Worm (Caenorhabditis elegans) whole organism, L2 larva: Measurements from ENCODE around the gene ZK897.10.
A peak's percentile ranks its signal among the peaks of the same experiment; 100 is the strongest.

Experiments used
- F13H6.1 ChIP-seq: sonication (generic microtip); optimal IDR thresholded peaks from 2 replicates; lab custom pipeline; 2016; ENCODE audit warnings: missing genetic modification characterization, missing compliant biosample characterization
- R02D3.7 ChIP-seq: fragments of 150-350 bp; optimal IDR thresholded peaks from 2 replicates; lab custom pipeline; 2014; ENCODE audit warnings: missing biosample characterization, missing genetic modification characterization
- Y55F3AM.14 ChIP-seq: fragments of 200-800 bp; sonication (Bioruptor generic); optimal IDR thresholded peaks from 2 replicates; lab custom pipeline; 2018; ENCODE audit warnings: mild to moderate bottlenecking, missing genetic modification characterization, missing compliant biosample characterization
- ZK546.5 ChIP-seq: sonication (generic microtip); optimal IDR thresholded peaks from 2 replicates; lab custom pipeline; 2017; ENCODE audit warnings: missing biosample characterization, missing genetic modification characterization
- alr-1 ChIP-seq: fragments of 150-350 bp; optimal IDR thresholded peaks from 2 replicates; lab custom pipeline; 2014; ENCODE audit warnings: missing biosample characterization, missing genetic modification characterization
- aly-2 ChIP-seq: fragments of 150-350 bp; optimal IDR thresholded peaks from 2 replicates; lab custom pipeline; 2014; ENCODE audit warnings: missing biosample characterization, missing genetic modification characterization
- ama-1 ChIP-seq: fragments of 150-350 bp; optimal IDR thresholded peaks from 2 replicates; lab custom pipeline; 2018; ENCODE audit warnings: inconsistent platforms
- blmp-1 ChIP-seq: sonication (generic microtip); optimal IDR thresholded peaks from 2 replicates; lab custom pipeline; 2017; ENCODE audit warnings: missing genetic modification characterization, mild to moderate bottlenecking, missing compliant biosample characterization, antibody characterized with exemption, moderate library complexity; ENCODE audit not compliant: insufficient read depth
- ceh-16 ChIP-seq: fragments of 150-350 bp; optimal IDR thresholded peaks from 2 replicates; lab custom pipeline; 2014; ENCODE audit warnings: missing biosample characterization, missing genetic modification characterization
- ceh-82 ChIP-seq: fragments of 150-350 bp; optimal IDR thresholded peaks from 2 replicates; lab custom pipeline; 2014; ENCODE audit warnings: missing biosample characterization, missing genetic modification characterization
- crh-2 ChIP-seq: sonication (generic microtip); optimal IDR thresholded peaks from 2 replicates; lab custom pipeline; 2017; ENCODE audit warnings: missing biosample characterization, missing genetic modification characterization
- egl-27 ChIP-seq: sonication (generic microtip); optimal IDR thresholded peaks from 3 replicates; lab custom pipeline; 2017; ENCODE audit warnings: missing biosample characterization, missing genetic modification reagents, missing genetic modification characterization
- elt-3 ChIP-seq: sonication (generic microtip); optimal IDR thresholded peaks from 2 replicates; lab custom pipeline; 2017; ENCODE audit warnings: missing biosample characterization, missing genetic modification characterization
- fos-1 ChIP-seq: fragments of 150-350 bp; optimal IDR thresholded peaks from 2 replicates; lab custom pipeline; 2014; ENCODE audit warnings: missing biosample characterization, missing genetic modification characterization
- lin-13 ChIP-seq: fragments of 150-350 bp; optimal IDR thresholded peaks from 2 replicates; lab custom pipeline; 2014; ENCODE audit warnings: missing biosample characterization, missing genetic modification reagents, missing genetic modification characterization
- lsy-2 ChIP-seq, 2 experiments: fragments of 150-350 bp in 1 of 2; sonication (generic microtip) in 1 of 2; optimal IDR thresholded peaks; 2 replicates each; lab custom pipeline; 2014 to 2017; ENCODE audit warnings: missing biosample characterization in 2 of 2, missing genetic modification characterization in 2 of 2
- mab-5 ChIP-seq: fragments of 150-350 bp; optimal IDR thresholded peaks from 2 replicates; lab custom pipeline; 2014; ENCODE audit warnings: missing biosample characterization, missing genetic modification characterization
- mbf-1 ChIP-seq: sonication (generic microtip); optimal IDR thresholded peaks from 2 replicates; lab custom pipeline; 2017; ENCODE audit warnings: missing biosample characterization, missing genetic modification characterization
- mdl-1 ChIP-seq, 2 experiments: fragments of 150-350 bp in 1 of 2; sonication (generic microtip) in 1 of 2; optimal IDR thresholded peaks; 2 replicates each; lab custom pipeline; 2017; ENCODE audit warnings: missing biosample characterization in 2 of 2, missing genetic modification characterization in 2 of 2
- nhr-10 ChIP-seq: sonication (generic microtip); optimal IDR thresholded peaks from 2 replicates; lab custom pipeline; 2017; ENCODE audit warnings: missing biosample characterization, missing genetic modification characterization
- nhr-12 ChIP-seq: fragments of 150-350 bp; optimal IDR thresholded peaks from 2 replicates; lab custom pipeline; 2014; ENCODE audit warnings: missing biosample characterization, missing genetic modification characterization
- nhr-237 ChIP-seq: fragments of 150-350 bp; optimal IDR thresholded peaks from 2 replicates; lab custom pipeline; 2014; ENCODE audit warnings: missing biosample characterization, missing genetic modification characterization
- nhr-25 ChIP-seq: fragments of 150-350 bp; sonication (generic microtip); optimal IDR thresholded peaks from 3 replicates; lab custom pipeline; 2014; ENCODE audit warnings: missing biosample characterization, missing genetic modification characterization
- nhr-6 ChIP-seq: fragments of 150-350 bp; optimal IDR thresholded peaks from 2 replicates; lab custom pipeline; 2014; ENCODE audit warnings: missing biosample characterization, missing genetic modification characterization
- sem-4 ChIP-seq: fragments of 150-350 bp; optimal IDR thresholded peaks from 2 replicates; lab custom pipeline; 2014; ENCODE audit warnings: missing biosample characterization, missing genetic modification reagents, missing genetic modification characterization
- skn-1 ChIP-seq: sonication (generic microtip); optimal IDR thresholded peaks from 2 replicates; lab custom pipeline; 2017; ENCODE audit warnings: missing biosample characterization, missing genetic modification characterization
- sma-9 ChIP-seq, 2 experiments: fragments of 150-350 bp in 1 of 2; sonication (generic microtip) in 1 of 2; optimal IDR thresholded peaks; 2 replicates each; lab custom pipeline; 2014 to 2016; ENCODE audit warnings: missing genetic modification characterization in 2 of 2, mild to moderate bottlenecking in 1 of 2, missing biosample characterization in 1 of 2, missing compliant biosample characterization in 1 of 2, missing genetic modification reagents in 1 of 2, moderate library complexity in 1 of 2
- snpc-4 ChIP-seq: fragments of 150-350 bp; optimal IDR thresholded peaks from 2 replicates; lab custom pipeline; 2014; ENCODE audit warnings: missing biosample characterization, missing genetic modification characterization
- unc-39 ChIP-seq: fragments of 150-350 bp; optimal IDR thresholded peaks from 2 replicates; lab custom pipeline; 2014; ENCODE audit warnings: missing biosample characterization, missing genetic modification characterization
- unc-62 ChIP-seq: fragments of 150-350 bp; optimal IDR thresholded peaks from 2 replicates; lab custom pipeline; 2014; ENCODE audit warnings: missing biosample characterization, missing genetic modification reagents, missing genetic modification characterization
- ztf-1 ChIP-seq: fragments of 200-800 bp; sonication (Bioruptor generic); conservative IDR thresholded peaks from 2 replicates; pipeline ENCODE4 v1.3.6; 2022; ENCODE audit warnings: missing genetic modification characterization, missing compliant biosample characterization

ZK897.10 gene

ce11 chrIV:12725228-12725627 is 39.9 kb upstream of the ZK897.10 start:
- TF ChIP-seq snpc-4 (tag; lab: Kevin White, UChicago) (no peak), nhr-6 (tag; lab: Kevin White, UChicago) (no peak), mbf-1 (tag; lab: Kevin White, UChicago) (no peak), F13H6.1 (no peak)

DNA sequence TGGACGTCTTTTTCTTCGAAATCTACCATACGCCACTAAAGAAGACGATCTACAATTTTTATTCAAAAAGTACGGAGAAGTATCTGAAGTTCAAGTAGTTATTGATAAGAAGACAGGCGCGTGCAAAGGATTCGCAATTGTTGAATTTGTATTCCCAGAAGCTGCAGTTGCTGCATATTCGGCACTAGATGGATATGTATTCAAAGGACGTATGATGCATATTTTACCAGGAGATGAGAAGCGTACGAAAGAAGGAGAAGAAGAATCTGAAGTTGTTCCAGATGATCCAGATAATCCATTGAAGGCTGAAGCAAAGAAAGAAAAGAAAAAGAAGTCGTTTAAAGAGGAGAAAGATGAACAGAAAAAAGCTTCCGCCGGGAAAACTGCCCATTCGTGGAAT is 39.2 kb upstream of the ZK897.10 start:
- no peak for TF ChIP-seq nhr-237 (tag; lab: Kevin White, UChicago)

DNA sequence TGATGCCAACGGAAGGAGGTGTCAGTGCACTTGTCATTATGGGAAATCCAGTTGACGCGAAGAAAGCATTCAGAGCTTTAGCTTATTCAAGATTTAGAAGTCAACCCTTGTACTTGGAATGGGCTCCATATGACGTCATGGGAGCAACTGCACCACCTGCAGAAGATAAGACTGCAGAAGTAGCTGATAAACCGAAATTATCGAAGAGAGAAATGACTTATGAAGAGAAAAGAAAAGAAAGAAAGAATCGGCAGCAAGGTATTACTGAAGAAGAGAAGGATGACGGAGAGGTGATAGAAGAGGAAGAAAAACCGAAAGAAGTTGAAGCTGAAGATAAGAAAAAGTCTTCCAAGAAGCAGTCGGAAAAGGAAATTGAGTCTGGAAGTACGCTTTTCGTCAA is 37.0 kb upstream of the ZK897.10 start:
- no peak for TF ChIP-seq alr-1 (tag; lab: Kevin White, UChicago)
- peak; percentile 80 for TF ChIP-seq fos-1 (tag; lab: Kevin White, UChicago)
- TF ChIP-seq ceh-82 (tag; lab: Kevin White, UChicago), result no peak
- TF ChIP-seq, all 48 proteins: peak for 1

- TF ChIP-seq unc-62 (no peak), R02D3.7 (tag; lab: Kevin White, UChicago) (no peak), lin-13 (GFP tag; lab: Kevin White, UChicago) (no peak), fos-1 (tag; lab: Kevin White, UChicago) (no peak)
These were observed 23.7 kb upstream of the ZK897.10 start, which contains the start of gene T23F6.5 for ce11 chrIV:12741438-12741837. Gene T23F6.5, minus strand, starts transcription at chrIV:12741538.

- TF ChIP-seq mab-5 (tag; lab: Kevin White, UChicago) (no peak), R02D3.7 (tag; lab: Kevin White, UChicago) (no peak), nhr-10 (tag; lab: Kevin White, UChicago) (no peak), skn-1 (tag; lab: Kevin White, UChicago) (no peak), unc-39 (tag; lab: Kevin White, UChicago) (no peak)
These were observed 21.5 kb upstream of the ZK897.10 start for ce11 chrIV:12743680-12744079.

ce11 chrIV:12744713-12745112 is 20.4 kb upstream of the ZK897.10 start, which contains the start of gene C36H8.1:
Gene C36H8.1, minus strand, starts transcription at chrIV:12744813.
- TF ChIP-seq egl-27 (tag; lab: Kevin White, UChicago) (no peak), aly-2 (tag; lab: Kevin White, UChicago) (no peak), sma-9 (GFP tag; optimal IDR thresholded peaks at IDR 0.05; lab: Kevin White, UChicago) (no peak), sma-9 (tag; optimal IDR thresholded peaks at IDR 0.05; lab: Kevin White, UChicago) (no peak), ztf-1 (GFP tag; lab: Robert Waterston, UW) (no peak)

- TF ChIP-seq F13H6.1, result no peak
- TF ChIP-seq nhr-237 (tag; lab: Kevin White, UChicago), result no peak
- TF ChIP-seq mdl-1 (tag; optimal IDR thresholded peaks at IDR 0.05; lab: Kevin White, UChicago), result no peak
- TF ChIP-seq nhr-25 (tag; lab: Kevin White, UChicago), result no peak
These were observed 18.9 kb upstream of the ZK897.10 start, which contains the start of gene inx-6 for ce11 chrIV:12746284-12746683. Gene inx-6, plus strand, starts transcription at chrIV:12746584.

DNA sequence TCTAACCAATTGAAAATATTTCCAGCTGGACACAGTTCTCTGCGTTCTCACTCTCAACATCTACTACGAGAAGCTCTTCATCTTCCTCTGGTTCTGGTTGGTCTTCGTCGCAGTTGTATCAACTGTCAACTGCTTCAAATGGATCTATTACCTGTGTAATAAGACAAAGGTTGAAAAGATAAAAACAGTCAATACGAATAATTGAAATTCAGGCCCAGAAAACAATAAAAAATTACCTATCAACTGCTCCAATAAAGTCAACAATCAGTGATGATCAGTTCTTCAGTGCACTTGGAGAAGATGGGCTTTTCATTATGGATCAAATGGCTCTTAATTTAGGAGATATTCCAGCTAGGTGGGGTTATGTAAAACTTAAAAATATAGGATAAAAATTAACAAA is 16.4 kb upstream of the ZK897.10 start:
- no peak for TF ChIP-seq ceh-16 (tag; lab: Kevin White, UChicago)
- no peak for TF ChIP-seq lin-13 (GFP tag; lab: Kevin White, UChicago)

DNA sequence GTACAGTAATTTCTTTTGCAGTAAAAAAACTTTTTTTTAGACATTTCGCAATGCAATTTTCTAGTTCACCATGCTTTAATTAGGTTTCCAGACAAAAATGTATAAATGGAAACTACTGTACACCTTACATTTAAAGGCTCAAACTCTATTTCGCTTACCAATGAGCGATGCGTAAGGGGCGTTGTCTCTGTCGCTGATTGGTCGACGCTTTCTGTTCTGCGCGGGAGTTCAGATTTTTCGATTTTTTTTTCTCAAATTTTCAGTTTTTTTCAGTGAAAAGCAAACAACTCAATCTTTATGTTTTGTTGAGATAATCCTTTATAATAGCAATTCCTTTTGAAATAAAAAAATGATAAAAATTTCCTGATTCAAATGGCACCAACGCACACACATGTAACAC is 11.0 kb upstream of the ZK897.10 start:
- no peak for TF ChIP-seq lsy-2 (tag; optimal IDR thresholded peaks at IDR 0.05; lab: Kevin White, UChicago)
- TF ChIP-seq ama-1 (lab: Kevin White, UChicago), result no peak
- no peak for TF ChIP-seq ZK546.5 (tag; lab: Kevin White, UChicago)
- no peak for TF ChIP-seq Y55F3AM.14 (GFP tag; lab: Kevin White, UChicago)
- TF ChIP-seq sem-4 (tag; lab: Kevin White, UChicago), result no peak
- TF ChIP-seq elt-3 (tag; lab: Kevin White, UChicago), result no peak
- TF ChIP-seq blmp-1 (tag; lab: Kevin White, UChicago), result no peak
- no peak for TF ChIP-seq nhr-12 (tag; lab: Kevin White, UChicago)
- TF ChIP-seq crh-2 (tag; lab: Kevin White, UChicago), result no peak
- no peak for TF ChIP-seq mab-5 (tag; lab: Kevin White, UChicago)
